Fruit fly (Drosophila melanogaster) whole organism, prepupa: ENCODE measurements around the gene CG4198.

Experiments
- Blimp-1 ChIP-seq: fragments of 200-800 bp; sonication (Bioruptor generic); optimal IDR thresholded peaks from 3 replicates; lab custom pipeline; 2017; ENCODE audit warnings: missing biosample characterization, missing genetic modification characterization, mild to moderate bottlenecking, moderate library complexity, missing genetic modification reagents
- CG16779 ChIP-seq: fragments of 200-800 bp; sonication (Bioruptor generic); optimal IDR thresholded peaks from 3 replicates; lab custom pipeline; 2017; ENCODE audit warnings: missing biosample characterization, mild to moderate bottlenecking, missing genetic modification characterization
- CG32006 ChIP-seq: fragments of 200-800 bp; sonication (Bioruptor generic); optimal IDR thresholded peaks from 3 replicates; lab custom pipeline; 2017; ENCODE audit warnings: missing biosample characterization, mild to moderate bottlenecking, missing genetic modification characterization
- CG6854 ChIP-seq: fragments of 200-800 bp; sonication (Bioruptor generic); optimal IDR thresholded peaks from 2 replicates; lab custom pipeline; 2017; ENCODE audit warnings: missing biosample characterization, mild to moderate bottlenecking, missing genetic modification characterization
- CG9139 ChIP-seq: fragments of 200-800 bp; sonication (Bioruptor generic); optimal IDR thresholded peaks from 3 replicates; lab custom pipeline; 2017; ENCODE audit warnings: missing biosample characterization, mild to moderate bottlenecking, missing genetic modification characterization
- Eip75B ChIP-seq: fragments of 200-800 bp; sonication (Bioruptor generic); optimal IDR thresholded peaks from 3 replicates; lab custom pipeline; 2016; ENCODE audit warnings: missing biosample characterization, missing genetic modification characterization
- Ets21C ChIP-seq: fragments of 200-800 bp; sonication (Bioruptor generic); optimal IDR thresholded peaks from 3 replicates; lab custom pipeline; 2016; ENCODE audit warnings: missing biosample characterization, missing genetic modification characterization
- Hr39 ChIP-seq: fragments of 200-800 bp; sonication (Bioruptor generic); optimal IDR thresholded peaks from 2 replicates; lab custom pipeline; 2016; ENCODE audit warnings: missing biosample characterization, missing genetic modification characterization
- Lpt ChIP-seq: fragments of 200-800 bp; sonication (Bioruptor generic); optimal IDR thresholded peaks from 3 replicates; lab custom pipeline; 2016; ENCODE audit warnings: missing biosample characterization, missing genetic modification characterization
- Met ChIP-seq: fragments of 200-800 bp; sonication (Bioruptor generic); optimal IDR thresholded peaks from 3 replicates; lab custom pipeline; 2016; ENCODE audit warnings: missing biosample characterization, missing genetic modification characterization
- OdsH ChIP-seq: fragments of 200-800 bp; sonication (Bioruptor generic); optimal IDR thresholded peaks from 3 replicates; lab custom pipeline; 2016; ENCODE audit warnings: missing biosample characterization, missing genetic modification characterization
- Smox ChIP-seq: fragments of 200-800 bp; sonication (Bioruptor generic); optimal IDR thresholded peaks from 3 replicates; lab custom pipeline; 2016; ENCODE audit warnings: missing biosample characterization, missing genetic modification characterization
- eg ChIP-seq: fragments of 200-800 bp; sonication (Bioruptor generic); IDR thresholded peaks from 3 replicates; pipeline ENCODE4 v1.3.6; 2022; ENCODE audit warnings: missing biosample characterization, missing genetic modification characterization

DNA sequence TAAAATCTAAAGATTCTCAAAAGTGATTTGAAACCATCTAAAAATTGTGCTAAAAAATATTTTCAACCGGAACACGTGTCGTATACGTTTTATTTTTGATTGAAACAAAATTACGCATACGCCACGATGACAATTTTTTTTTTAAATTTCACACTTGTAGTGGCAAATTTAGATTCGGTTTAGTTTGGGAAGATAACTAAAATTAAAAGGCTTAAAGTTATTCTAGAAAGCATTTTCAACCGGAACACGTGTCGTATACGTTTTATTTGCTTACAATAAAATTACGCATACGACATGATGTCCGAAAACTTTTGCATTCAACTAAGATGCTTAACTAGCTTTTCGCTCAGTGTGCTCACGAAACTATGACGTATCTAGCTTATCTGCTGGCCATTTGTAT is 45.8 kb downstream of the CG4198 start:
- no peak for TF ChIP-seq CG16779 (tag; lab: Kevin White, UChicago)
- no peak for TF ChIP-seq Blimp-1
- TF ChIP-seq Eip75B (GFP tag; lab: Kevin White, UChicago) = no peak
- no peak for TF ChIP-seq Smox (GFP tag; lab: Kevin White, UChicago)
- TF ChIP-seq Ets21C (GFP tag; lab: Kevin White, UChicago) = no peak
- no peak for TF ChIP-seq Lpt (GFP tag; lab: Kevin White, UChicago)
- no peak for TF ChIP-seq CG32006 (GFP tag; lab: Kevin White, UChicago)
- no peak for TF ChIP-seq OdsH (GFP tag; lab: Kevin White, UChicago)
- no peak for TF ChIP-seq eg (GFP tag; lab: Robert Waterston, UW)
- no peak for TF ChIP-seq CG6854
- TF ChIP-seq CG9139 = no peak
- no peak for TF ChIP-seq Met
- no peak for TF ChIP-seq Hr39 (GFP tag; lab: Kevin White, UChicago)
